Worm (Caenorhabditis elegans) whole organism, midembryonic: ENCODE results near the gene col-90.
"Not testable (repeated sequence)": the region's sequence is repeated elsewhere in the genome, so short reads cannot be mapped to it uniquely, and the experiment has no call there.

Experiments
- T22C8.4 ChIP-seq: fragments of 200-800 bp; sonication (Bioruptor generic); IDR thresholded peaks from 2 replicates; pipeline ENCODE4 v1.3.6; 2022; ENCODE audit warnings: missing genetic modification characterization, missing compliant biosample characterization
- cog-1 ChIP-seq: sonication (generic microtip); optimal IDR thresholded peaks from 2 replicates; lab custom pipeline; 2016; ENCODE audit warnings: missing genetic modification characterization, missing compliant biosample characterization
- flt-1 ChIP-seq: fragments of 200-800 bp; sonication (Bioruptor generic); IDR thresholded peaks from 2 replicates; pipeline ENCODE4 v1.3.6; 2022; ENCODE audit warnings: missing genetic modification characterization, missing compliant biosample characterization
- klf-2 ChIP-seq: fragments of 200-800 bp; sonication (Bioruptor generic); conservative IDR thresholded peaks from 2 replicates; pipeline ENCODE4 v1.3.6; 2022; ENCODE audit warnings: missing genetic modification reagents, missing genetic modification characterization, missing compliant biosample characterization
- med-1 ChIP-seq: sonication (generic microtip); optimal IDR thresholded peaks from 2 replicates; lab custom pipeline; 2017; ENCODE audit warnings: missing genetic modification characterization, mild to moderate bottlenecking, missing compliant biosample characterization, antibody characterized with exemption, missing genetic modification reagents; ENCODE audit not compliant: insufficient read depth
- ref-1 ChIP-seq: fragments of 200-800 bp; sonication (Bioruptor generic); conservative IDR thresholded peaks from 2 replicates; pipeline ENCODE4 v1.3.6; 2022; ENCODE audit warnings: missing genetic modification reagents, missing genetic modification characterization, missing compliant biosample characterization
- tab-1 ChIP-seq: fragments of 200-800 bp; sonication (Bioruptor generic); IDR thresholded peaks from 2 replicates; pipeline ENCODE4 v1.3.6; 2022; ENCODE audit warnings: missing genetic modification characterization, missing compliant biosample characterization
- ztf-23 ChIP-seq: fragments of 200-800 bp; sonication (Bioruptor generic); IDR thresholded peaks from 2 replicates; pipeline ENCODE4 v1.3.6; 2022; ENCODE audit warnings: missing genetic modification reagents, missing genetic modification characterization, missing compliant biosample characterization
- ztf-29 ChIP-seq: fragments of 200-800 bp; sonication (Bioruptor generic); IDR thresholded peaks from 2 replicates; pipeline ENCODE4 v1.3.6; 2022; ENCODE audit warnings: missing genetic modification reagents, missing genetic modification characterization, missing compliant biosample characterization

DNA sequence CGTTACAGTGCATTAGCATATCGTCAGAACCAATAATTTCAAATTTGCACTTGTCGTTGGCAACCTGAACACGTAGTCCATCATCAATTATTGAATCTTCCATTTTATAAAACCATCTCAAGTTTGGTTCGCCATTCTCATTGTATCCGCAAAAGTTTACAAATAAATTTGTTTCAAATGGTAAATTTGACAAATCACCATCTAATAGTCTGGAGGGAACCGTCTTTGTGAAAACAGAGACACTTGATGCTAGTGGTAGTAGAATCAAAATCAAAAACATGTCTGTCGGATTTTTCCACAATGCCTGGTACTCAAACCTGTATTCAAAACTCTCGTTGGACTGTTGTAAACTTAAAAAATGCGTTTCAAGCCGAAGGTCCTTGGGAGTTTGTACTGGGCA lies 15.6 kb downstream of the col-90 start, which contains the start of gene F54H12.2:
- not testable (repeated sequence) for TF ChIP-seq T22C8.4; med-1 (GFP tag; lab: Kevin White, UChicago); tab-1 (GFP tag; lab: Robert Waterston, UW); klf-2 (GFP tag; lab: Robert Waterston, UW); cog-1; ztf-29 (GFP tag; lab: Robert Waterston, UW); flt-1; ref-1 (GFP tag; lab: Robert Waterston, UW); ztf-23 (GFP tag; lab: Robert Waterston, UW)
